Fruit fly (Drosophila melanogaster) whole organism, embryonic: Measurements from ENCODE around the gene CG33096.

Experiments used
- CG13894 ChIP-seq: fragments of 200-800 bp; sonication (Bioruptor generic); optimal IDR thresholded peaks from 3 replicates; lab custom pipeline; 2018; ENCODE audit warnings: missing biosample characterization, mild to moderate bottlenecking, missing genetic modification characterization, moderate library complexity
- CG15696 ChIP-seq: fragments of 200-800 bp; sonication (Bioruptor generic); optimal IDR thresholded peaks from 2 replicates; lab custom pipeline; 2019; ENCODE audit warnings: missing biosample characterization, mild to moderate bottlenecking, missing genetic modification characterization, moderate library complexity
- CG34376 ChIP-seq: fragments of 200-800 bp; sonication (Bioruptor generic); optimal IDR thresholded peaks from 2 replicates; lab custom pipeline; 2018; ENCODE audit warnings: missing biosample characterization, mild to moderate bottlenecking, missing genetic modification characterization
- CG5953 ChIP-seq: fragments of 200-800 bp; sonication (Bioruptor generic); IDR thresholded peaks from 2 replicates; pipeline ENCODE4 v1.3.6; 2022; ENCODE audit warnings: missing biosample characterization, missing genetic modification characterization
- gro ChIP-seq: fragments of 200-800 bp; sonication (Bioruptor generic); optimal IDR thresholded peaks from 2 replicates; lab custom pipeline; 2016; ENCODE audit warnings: missing biosample characterization, missing genetic modification characterization
- jumu ChIP-seq: fragments of 200-800 bp; sonication (Bioruptor generic); optimal IDR thresholded peaks from 3 replicates; lab custom pipeline; 2016; ENCODE audit warnings: missing biosample characterization, missing genetic modification characterization
- psq ChIP-seq: fragments of 200-800 bp; sonication (Bioruptor generic); optimal IDR thresholded peaks from 2 replicates; lab custom pipeline; 2017; ENCODE audit warnings: missing biosample characterization, missing genetic modification characterization
- tgo ChIP-seq: fragments of 200-800 bp; sonication (Bioruptor generic); IDR thresholded peaks from 3 replicates; pipeline ENCODE4 v1.3.6; 2022; ENCODE audit warnings: missing biosample characterization, missing genetic modification characterization

DNA sequence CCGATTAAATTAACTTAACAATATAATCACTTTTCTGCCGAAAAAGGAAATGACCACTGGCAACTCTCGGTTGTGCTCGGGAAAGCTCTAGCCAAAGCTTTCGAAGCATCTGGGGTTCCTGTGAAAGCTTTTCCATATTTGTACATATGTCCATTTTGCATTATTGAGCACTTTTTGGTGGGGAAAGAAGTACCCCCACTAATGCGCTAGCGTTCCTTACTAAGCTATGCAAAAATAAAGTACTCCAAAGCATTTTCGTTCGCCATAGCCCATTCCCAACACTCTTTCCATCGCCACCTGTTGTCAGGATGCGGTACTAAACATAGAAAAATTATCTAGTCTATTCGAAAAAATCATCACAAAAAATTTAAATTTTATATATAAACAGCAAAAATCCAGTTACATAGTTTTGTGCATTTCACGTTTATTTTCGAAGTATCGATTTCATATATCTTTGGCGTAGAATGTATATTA, 15.0 kb downstream of the CG33096 start, which contains the start of gene Nepl16:
- TF ChIP-seq CG15696 (tag; lab: Kevin White, UChicago) (no peak), CG5953 (GFP tag; lab: Robert Waterston, UW) (no peak), jumu (GFP tag; lab: Kevin White, UChicago) (no peak), CG34376 (GFP tag; lab: Kevin White, UChicago) (no peak), tgo (GFP tag; lab: Robert Waterston, UW) (no peak), CG13894 (tag; lab: Kevin White, UChicago) (no peak), psq (GFP tag; lab: Kevin White, UChicago) (no peak), gro (no peak)
